Fruit fly (Drosophila melanogaster): ENCODE data around the gene Mesh1.

Gene Mesh1

dm6 chr3R:29207012-29207656, 4.8 kb upstream of the Mesh1 start (continued):
- TF ChIP-seq CG8290 (GFP tag; optimal IDR thresholded peaks at IDR 0.05) (no peak), CG8290 (tag; optimal IDR thresholded peaks at IDR 0.05) (peak in 1 of 2 experiments; percentile 13), trem (tag; optimal IDR thresholded peaks at IDR 0.05) (no peak), crc (GFP tag; optimal IDR thresholded peaks at IDR 0.05) (no peak), tup (GFP tag; optimal IDR thresholded peaks at IDR 0.05) (no peak), cato (GFP tag; optimal IDR thresholded peaks at IDR 0.05; ENCODE audit: borderline replicate concordance) (no peak), CG10267 (tag; optimal IDR thresholded peaks at IDR 0.05) (peak; percentile 43), fd64A (GFP tag; optimal IDR thresholded peaks at IDR 0.05) (no peak), oc (tag; optimal IDR thresholded peaks at IDR 0.05) (no peak), gcm2 (GFP tag; optimal IDR thresholded peaks at IDR 0.05) (no peak), CG10274 (GFP tag; optimal IDR thresholded peaks at IDR 0.05) (peak; percentile 23), MBD-R2 (GFP tag; IDR thresholded peaks at IDR 0.05) (peak; percentile 16; the same call in 1 of the 2 replicates), CG4730 (GFP tag; IDR thresholded peaks at IDR 0.05) (peak; percentile 69), tna (GFP tag; IDR thresholded peaks at IDR 0.05; ENCODE audit: partially characterized antibody) (no peak), z (GFP tag; IDR thresholded peaks at IDR 0.05) (no peak), CG2678 (tag; optimal IDR thresholded peaks at IDR 0.05) (peak; percentile 77), pros (GFP tag; optimal IDR thresholded peaks at IDR 0.05) (no peak), CG6254 (GFP tag; optimal IDR thresholded peaks at IDR 0.05) (peak; percentile 28), CG17385 (GFP tag; optimal IDR thresholded peaks at IDR 0.05) (peak; percentile 42), org-1 (GFP tag; optimal IDR thresholded peaks at IDR 0.05) (no peak), CG7987 (GFP tag; optimal IDR thresholded peaks at IDR 0.05) (peak; percentile 11), Med (GFP tag) (peak; percentile 80), Hr51 (GFP tag; optimal IDR thresholded peaks at IDR 0.05) (peak in 1 of 2 experiments; percentile 71), exex (tag; optimal IDR thresholded peaks at IDR 0.05) (no peak), grau (tag; optimal IDR thresholded peaks at IDR 0.05) (peak; percentile 91), CG30431 (GFP tag; optimal IDR thresholded peaks at IDR 0.05) (peak; percentile 47), prd (optimal IDR thresholded peaks at IDR 0.05) (no peak), prd (GFP tag; IDR thresholded peaks at IDR 0.05) (peak; percentile 77), cg (GFP tag; optimal IDR thresholded peaks at IDR 0.05) (peak; percentile 54), C15 (GFP tag; IDR thresholded peaks at IDR 0.05) (peak; percentile 14; the same call in 1 of the 3 replicates), sisA (GFP tag; IDR thresholded peaks at IDR 0.05) (peak; percentile 67), CG17829 (tag; optimal IDR thresholded peaks at IDR 0.05) (peak; percentile 57), lmd (GFP tag; IDR thresholded peaks at IDR 0.05) (peak; percentile 78), bcd (GFP tag; optimal IDR thresholded peaks at IDR 0.05) (peak; percentile 66), CG9609 (GFP tag; optimal IDR thresholded peaks at IDR 0.05) (no peak), CG16815 (GFP tag; optimal IDR thresholded peaks at IDR 0.05) (peak; percentile 37), klu (GFP tag; IDR thresholded peaks at IDR 0.05) (0 out of 2 replicates have a peak, but pooled peaks have one; percentile 50), CG9817 (tag; optimal IDR thresholded peaks at IDR 0.05) (peak; percentile 75), CG1529 (GFP tag; optimal IDR thresholded peaks at IDR 0.05) (no peak), Bteb2 (GFP tag; optimal IDR thresholded peaks at IDR 0.05) (no peak), slp2 (GFP tag; optimal IDR thresholded peaks at IDR 0.05) (no peak), pnt (GFP tag; optimal IDR thresholded peaks at IDR 0.05) (no peak), zf30C (GFP tag; optimal IDR thresholded peaks at IDR 0.05) (no peak), toy (GFP tag; IDR thresholded peaks at IDR 0.05) (no peak), insv (GFP tag; optimal IDR thresholded peaks at IDR 0.05) (no peak), Sry-β (GFP tag; optimal IDR thresholded peaks at IDR 0.05) (no peak), CG12104 (GFP tag; optimal IDR thresholded peaks at IDR 0.05) (no peak), CG8281 (tag; optimal IDR thresholded peaks at IDR 0.05) (peak; percentile 13), bbx (GFP tag; IDR thresholded peaks at IDR 0.05; ENCODE audit: partially characterized antibody) (no peak)
